Worm (Caenorhabditis elegans) whole organism, mixed stage, embryonic: ENCODE data around the gene F47G9.6.
"Not testable (repeated sequence)": the region's sequence is repeated elsewhere in the genome, so short reads cannot be mapped to it uniquely, and the experiment has no call there.

Source experiments
- M03D4.4 ChIP-seq: sonication (generic microtip); optimal IDR thresholded peaks from 2 replicates; lab custom pipeline; 2017; ENCODE audit warnings: mild to moderate bottlenecking, missing genetic modification characterization, missing compliant biosample characterization
- bed-3 ChIP-seq: fragments of 200-800 bp; sonication (Bioruptor generic); optimal IDR thresholded peaks from 3 replicates; lab custom pipeline; 2018; ENCODE audit warnings: mild to moderate bottlenecking, missing genetic modification characterization, moderate library complexity, missing compliant biosample characterization
- blmp-1 ChIP-seq: fragments of 150-350 bp; optimal IDR thresholded peaks from 2 replicates; lab custom pipeline; 2014; ENCODE audit warnings: missing biosample characterization, missing genetic modification characterization
- ceh-39 ChIP-seq: fragments of 150-350 bp; optimal IDR thresholded peaks from 2 replicates; lab custom pipeline; 2014; ENCODE audit warnings: missing biosample characterization, missing genetic modification characterization
- ceh-43 ChIP-seq: fragments of 200-800 bp; sonication (Bioruptor generic); optimal IDR thresholded peaks from 2 replicates; lab custom pipeline; 2018; ENCODE audit warnings: mild to moderate bottlenecking, missing genetic modification characterization, moderate library complexity, missing compliant biosample characterization
- ces-1 ChIP-seq: fragments of 150-350 bp; optimal IDR thresholded peaks from 2 replicates; lab custom pipeline; 2014; ENCODE audit warnings: missing biosample characterization, missing genetic modification reagents, missing genetic modification characterization
- cnd-1 ChIP-seq: fragments of 200-800 bp; sonication (Bioruptor generic); optimal IDR thresholded peaks from 2 replicates; lab custom pipeline; 2018; ENCODE audit warnings: mild to moderate bottlenecking, missing genetic modification characterization, missing compliant biosample characterization
- drap-1 ChIP-seq: fragments of 200-800 bp; sonication (Bioruptor generic); optimal IDR thresholded peaks from 3 replicates; lab custom pipeline; 2018; ENCODE audit warnings: mild to moderate bottlenecking, missing genetic modification characterization, missing compliant biosample characterization
- elt-1 ChIP-seq: sonication (generic microtip); optimal IDR thresholded peaks from 2 replicates; lab custom pipeline; 2017; ENCODE audit warnings: missing genetic modification characterization, mild to moderate bottlenecking, missing compliant biosample characterization, antibody characterized with exemption, moderate library complexity, borderline replicate concordance; ENCODE audit not compliant: insufficient read depth
- elt-3 ChIP-seq: fragments of 150-350 bp; optimal IDR thresholded peaks from 2 replicates; lab custom pipeline; 2014; ENCODE audit warnings: missing biosample characterization, missing genetic modification characterization
- flh-1 ChIP-seq: fragments of 200-800 bp; sonication (Bioruptor generic); optimal IDR thresholded peaks from 2 replicates; lab custom pipeline; 2018; ENCODE audit warnings: mild to moderate bottlenecking, missing genetic modification characterization, moderate library complexity, missing compliant biosample characterization
- hlh-1 ChIP-seq: fragments of 150-350 bp; optimal IDR thresholded peaks from 2 replicates; lab custom pipeline; 2014; ENCODE audit warnings: missing biosample characterization, missing genetic modification reagents, missing genetic modification characterization
- lin-13 ChIP-seq: fragments of 150-350 bp; optimal IDR thresholded peaks from 2 replicates; lab custom pipeline; 2014; ENCODE audit warnings: missing biosample characterization, missing genetic modification characterization
- lin-32 ChIP-seq: fragments of 200-800 bp; sonication (Bioruptor generic); optimal IDR thresholded peaks from 2 replicates; lab custom pipeline; 2018; ENCODE audit warnings: mild to moderate bottlenecking, missing genetic modification characterization, missing compliant biosample characterization
- lsy-2 ChIP-seq: fragments of 150-350 bp; optimal IDR thresholded peaks from 2 replicates; lab custom pipeline; 2014; ENCODE audit warnings: missing biosample characterization, missing genetic modification characterization
- mab-5 ChIP-seq: fragments of 150-350 bp; optimal IDR thresholded peaks from 2 replicates; lab custom pipeline; 2014; ENCODE audit warnings: missing biosample characterization, missing genetic modification characterization
- mep-1 ChIP-seq: fragments of 150-350 bp; optimal IDR thresholded peaks from 2 replicates; lab custom pipeline; 2017; ENCODE audit warnings: missing biosample characterization, missing genetic modification reagents, missing genetic modification characterization, inconsistent platforms
- mls-2 ChIP-seq: sonication (generic microtip); optimal IDR thresholded peaks from 2 replicates; lab custom pipeline; 2016; ENCODE audit warnings: mild to moderate bottlenecking, missing genetic modification characterization, moderate library complexity, missing compliant biosample characterization
- nhr-12 ChIP-seq: fragments of 150-350 bp; optimal IDR thresholded peaks from 2 replicates; lab custom pipeline; 2014; ENCODE audit warnings: missing biosample characterization, missing genetic modification characterization
- nhr-2 ChIP-seq: fragments of 150-350 bp; optimal IDR thresholded peaks from 2 replicates; lab custom pipeline; 2014; ENCODE audit warnings: missing biosample characterization, missing genetic modification characterization
- nhr-237 ChIP-seq: fragments of 150-350 bp; optimal IDR thresholded peaks from 2 replicates; lab custom pipeline; 2014; ENCODE audit warnings: missing biosample characterization, missing genetic modification characterization
- nhr-28 ChIP-seq: fragments of 150-350 bp; optimal IDR thresholded peaks from 2 replicates; lab custom pipeline; 2014; ENCODE audit warnings: missing biosample characterization, missing genetic modification characterization
- nhr-76 ChIP-seq: sonication (generic microtip); optimal IDR thresholded peaks from 2 replicates; lab custom pipeline; 2017; ENCODE audit warnings: missing biosample characterization, missing genetic modification characterization
- pha-4 ChIP-seq: fragments of 150-350 bp; optimal IDR thresholded peaks from 2 replicates; lab custom pipeline; 2018; ENCODE audit warnings: missing biosample characterization, missing genetic modification reagents, missing genetic modification characterization
- sem-2 ChIP-seq: fragments of 200-800 bp; sonication (Bioruptor generic); optimal IDR thresholded peaks from 2 replicates; lab custom pipeline; 2018; ENCODE audit warnings: mild to moderate bottlenecking, missing genetic modification characterization, missing compliant biosample characterization
- sptf-1 ChIP-seq: sonication (generic microtip); optimal IDR thresholded peaks from 2 replicates; lab custom pipeline; 2017; ENCODE audit warnings: mild to moderate bottlenecking, missing genetic modification characterization, moderate library complexity, missing compliant biosample characterization
- tbx-8 ChIP-seq: fragments of 200-800 bp; sonication (Bioruptor generic); optimal IDR thresholded peaks from 2 replicates; lab custom pipeline; 2018; ENCODE audit warnings: mild to moderate bottlenecking, missing genetic modification characterization, moderate library complexity, missing compliant biosample characterization
- unc-120 ChIP-seq: sonication (generic microtip); optimal IDR thresholded peaks from 2 replicates; lab custom pipeline; 2017; ENCODE audit warnings: missing genetic modification characterization, missing compliant biosample characterization; ENCODE audit not compliant: poor library complexity, severe bottlenecking
- unc-39 ChIP-seq: fragments of 150-350 bp; optimal IDR thresholded peaks from 2 replicates; lab custom pipeline; 2014; ENCODE audit warnings: missing biosample characterization, missing genetic modification characterization
- unc-62 ChIP-seq: fragments of 150-350 bp; optimal IDR thresholded peaks from 2 replicates; lab custom pipeline; 2014; ENCODE audit warnings: missing biosample characterization, missing genetic modification reagents, missing genetic modification characterization
- ztf-11 ChIP-seq: fragments of 150-350 bp; optimal IDR thresholded peaks from 2 replicates; lab custom pipeline; 2014; ENCODE audit warnings: missing biosample characterization, missing genetic modification characterization

Gene F47G9.6

DNA sequence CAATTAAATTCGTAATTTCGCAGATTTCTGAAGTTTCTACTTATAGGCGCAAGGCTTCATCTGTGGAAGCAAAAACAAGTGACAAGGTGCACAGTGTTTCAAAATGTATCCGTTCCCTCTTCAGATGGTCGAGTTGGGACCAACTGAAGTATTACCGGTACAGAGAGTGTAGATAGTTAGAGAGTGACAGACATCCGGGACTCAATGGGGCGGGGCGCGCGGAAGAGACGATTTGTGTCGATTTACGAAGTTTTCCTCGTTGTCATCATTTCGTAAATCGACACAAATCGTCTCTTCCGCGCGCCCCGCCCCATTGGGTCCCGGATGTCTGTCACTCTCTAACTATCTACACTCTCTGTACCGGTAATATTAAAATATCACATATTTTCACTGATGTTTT lies 43.1 kb upstream of the F47G9.6 start, which contains the start of gene C03E10.3:
Gene C03E10.3 (plus strand): TSS at position 301 of the 400 bp plus-strand sequence.
- TF ChIP-seq mep-1 (tag; lab: Kevin White, UChicago); elt-1; nhr-28 (tag; lab: Kevin White, UChicago): not testable (repeated sequence)

DNA sequence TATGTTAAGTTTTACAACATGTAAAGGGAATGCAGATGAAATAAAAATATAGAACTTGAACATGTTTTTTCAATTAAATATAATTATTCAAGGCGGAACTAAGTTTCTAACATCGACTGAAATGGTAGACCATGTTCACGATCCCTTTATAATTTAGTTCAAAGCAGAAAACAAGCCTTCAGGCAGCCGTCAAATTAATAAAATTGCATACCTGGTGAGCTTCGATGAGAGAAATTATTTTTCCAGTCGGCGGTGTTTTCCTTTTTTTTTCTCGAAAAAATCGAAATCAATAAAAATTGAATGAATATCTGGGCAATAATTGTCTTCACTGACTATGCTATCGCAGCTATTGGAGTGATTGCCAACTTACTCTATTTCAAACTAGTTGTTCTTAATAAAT lies 38.3 kb upstream of the F47G9.6 start, which contains the start of gene C03E10.1:
Gene C03E10.1 (plus strand): TSS at position 301 of the 400 bp plus-strand sequence.
- TF ChIP-seq flh-1 (GFP tag; lab: Kevin White, UChicago) (no peak), ztf-11 (tag; lab: Kevin White, UChicago) (no peak), nhr-12 (tag; lab: Kevin White, UChicago) (no peak), ces-1 (GFP tag; lab: Kevin White, UChicago) (no peak), mls-2 (tag; lab: Kevin White, UChicago) (no peak), ceh-43 (GFP tag; lab: Kevin White, UChicago) (no peak), nhr-76 (no peak)

DNA sequence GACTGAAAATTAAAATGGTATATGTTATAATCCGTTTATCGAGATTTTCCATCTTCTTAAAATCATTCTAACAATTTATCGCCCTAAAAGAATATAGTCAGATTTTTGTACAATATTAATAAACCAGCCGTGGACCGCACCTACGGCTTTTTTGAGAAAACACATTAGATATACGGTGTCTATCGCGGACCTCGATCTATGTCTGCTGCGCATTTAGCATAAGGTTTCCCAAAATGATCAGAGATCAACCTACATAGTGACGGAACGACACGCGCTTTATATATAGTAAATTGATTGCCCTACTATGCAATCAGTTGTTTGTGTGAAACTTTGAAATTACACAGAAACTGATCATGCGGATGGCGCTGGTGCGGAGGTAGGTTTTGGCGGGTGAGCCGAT lies 36.5 kb upstream of the F47G9.6 start:
- TF ChIP-seq ceh-43 (GFP tag; lab: Kevin White, UChicago) (no peak), elt-3 (no peak)
- TF ChIP-seq, all 35 proteins: peak for 0

DNA sequence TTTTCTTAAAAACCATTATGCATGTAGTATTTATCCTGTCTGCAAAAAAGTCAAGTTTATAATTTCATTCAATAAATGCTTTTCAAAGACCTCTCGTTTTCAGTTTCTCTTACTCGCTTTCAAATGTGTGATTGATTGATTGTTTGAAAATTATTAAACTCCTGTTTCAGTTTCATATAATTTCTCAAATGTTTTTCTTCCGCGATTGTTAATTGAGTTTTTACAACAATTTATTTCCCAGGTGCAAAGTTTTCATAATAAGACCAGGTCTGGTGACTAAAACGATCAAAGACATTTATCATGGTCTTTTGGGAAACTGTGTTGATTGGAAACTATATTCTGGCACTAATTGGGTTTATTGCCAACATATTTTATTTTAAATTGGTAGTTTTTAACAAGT lies 34.8 kb upstream of the F47G9.6 start, which contains the start of gene T03F7.6:
Gene T03F7.6 (plus strand): TSS at position 301 of the 400 bp plus-strand sequence.
- no peak for TF ChIP-seq nhr-2
- TF ChIP-seq bed-3: no peak
- TF ChIP-seq cnd-1: no peak
- no peak for TF ChIP-seq nhr-28 (tag; lab: Kevin White, UChicago)
- no peak for TF ChIP-seq ceh-39 (tag; lab: Kevin White, UChicago)
- TF ChIP-seq sptf-1 (tag; lab: Kevin White, UChicago): no peak
- no peak for TF ChIP-seq mls-2 (tag; lab: Kevin White, UChicago)
- no peak for TF ChIP-seq ztf-11 (tag; lab: Kevin White, UChicago)
- no peak for TF ChIP-seq sem-2 (GFP tag; lab: Kevin White, UChicago)
- TF ChIP-seq mab-5: no peak
- TF ChIP-seq lsy-2 (tag; lab: Kevin White, UChicago): no peak
- no peak for TF ChIP-seq ces-1 (GFP tag; lab: Kevin White, UChicago)
- no peak for TF ChIP-seq lin-32 (GFP tag; lab: Kevin White, UChicago)
- no peak for TF ChIP-seq tbx-8 (GFP tag; lab: Kevin White, UChicago)
- no peak for TF ChIP-seq lin-13 (tag; lab: Kevin White, UChicago)

DNA sequence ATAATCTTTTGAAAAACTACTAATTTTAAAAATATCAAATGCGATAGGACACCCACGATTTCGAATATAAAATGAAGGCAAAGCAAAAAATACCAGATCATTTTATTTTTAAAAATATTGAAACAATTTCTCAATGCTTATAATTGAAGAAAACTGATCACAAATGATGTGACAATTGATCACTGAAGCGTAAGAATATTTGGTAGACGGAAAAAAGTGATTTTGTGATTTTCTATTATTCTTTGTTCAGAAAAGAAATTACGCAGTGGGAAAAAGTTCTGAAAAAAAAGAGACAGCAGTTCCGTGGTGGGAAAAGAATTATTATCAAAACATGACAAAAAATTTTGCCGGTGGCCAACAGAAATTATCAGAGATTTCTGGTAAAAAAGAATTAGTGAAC lies 30.6 kb upstream of the F47G9.6 start, which contains the start of gene T03F7.5:
Gene T03F7.5 (minus strand): TSS at position 101 of the 400 bp plus-strand sequence.
- TF ChIP-seq blmp-1 (tag; lab: Kevin White, UChicago): no peak
- no peak for TF ChIP-seq mls-2 (tag; lab: Kevin White, UChicago)

DNA sequence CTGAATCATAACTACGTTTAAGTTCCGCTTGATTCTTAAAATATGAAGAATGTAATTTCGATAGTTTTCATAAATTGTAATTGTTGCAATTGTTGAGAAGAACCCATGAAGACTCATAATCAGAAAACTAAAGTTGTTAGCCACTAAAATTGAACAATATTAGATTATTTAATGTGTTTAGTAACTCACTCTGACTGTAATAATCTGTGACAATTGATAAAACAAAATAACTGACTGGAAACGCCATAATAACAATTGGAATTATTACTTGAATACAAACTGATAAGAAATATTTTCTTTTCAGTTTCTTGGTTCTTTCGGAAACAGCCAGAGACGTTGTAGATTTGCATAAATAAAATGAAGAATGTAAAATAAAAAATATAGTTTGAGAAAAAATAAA lies 29.8 kb upstream of the F47G9.6 start:
- TF ChIP-seq sem-2 (GFP tag; lab: Kevin White, UChicago): no peak
- no peak for TF ChIP-seq lin-13 (tag; lab: Kevin White, UChicago)
- no peak for TF ChIP-seq hlh-1 (tag; lab: Kevin White, UChicago)
- no peak for TF ChIP-seq ztf-11 (tag; lab: Kevin White, UChicago)
- no peak for TF ChIP-seq unc-62
- TF ChIP-seq M03D4.4: no peak
- no peak for TF ChIP-seq nhr-237 (tag; lab: Kevin White, UChicago)
- TF ChIP-seq elt-3: no peak
- no peak for TF ChIP-seq nhr-76
- no peak for TF ChIP-seq bed-3
- TF ChIP-seq unc-120: no peak
- no peak for TF ChIP-seq drap-1 (GFP tag; lab: Kevin White, UChicago)
- no peak for TF ChIP-seq elt-1
- TF ChIP-seq pha-4: no peak
- no peak for TF ChIP-seq cnd-1
- TF ChIP-seq mls-2 (tag; lab: Kevin White, UChicago): no peak
- TF ChIP-seq sptf-1 (tag; lab: Kevin White, UChicago): no peak
- no peak for TF ChIP-seq mab-5
- no peak for TF ChIP-seq unc-39 (tag; lab: Kevin White, UChicago)
- no peak for TF ChIP-seq nhr-12 (tag; lab: Kevin White, UChicago)
